Worm (Caenorhabditis elegans) whole organism, late embryonic: ENCODE data around the gene mom-2.

Experiments used
- C08G9.2 ChIP-seq: sonication (generic microtip); optimal IDR thresholded peaks from 2 replicates; lab custom pipeline; 2016; ENCODE audit warnings: mild to moderate bottlenecking, missing genetic modification characterization, moderate library complexity, missing compliant biosample characterization
- ama-1 ChIP-seq: fragments of 150-350 bp; optimal IDR thresholded peaks from 2 replicates; lab custom pipeline; 2014
- ceh-30 ChIP-seq: fragments of 150-350 bp; optimal IDR thresholded peaks from 2 replicates; lab custom pipeline; 2014; ENCODE audit warnings: missing biosample characterization, missing genetic modification characterization
- ceh-34 ChIP-seq: sonication (generic microtip); optimal IDR thresholded peaks from 2 replicates; lab custom pipeline; 2016; ENCODE audit warnings: mild to moderate bottlenecking, missing genetic modification characterization, missing compliant biosample characterization
- ets-4 ChIP-seq: sonication (generic microtip); optimal IDR thresholded peaks from 2 replicates; lab custom pipeline; 2016; ENCODE audit warnings: missing genetic modification characterization, missing compliant biosample characterization
- fkh-6 ChIP-seq: sonication (generic microtip); optimal IDR thresholded peaks from 2 replicates; lab custom pipeline; 2016; ENCODE audit warnings: missing genetic modification characterization, missing compliant biosample characterization
- nfya-1 ChIP-seq: sonication (generic microtip); optimal IDR thresholded peaks from 2 replicates; lab custom pipeline; 2017; ENCODE audit warnings: missing genetic modification characterization, mild to moderate bottlenecking, missing compliant biosample characterization, antibody characterized with exemption, moderate library complexity
- nhr-11 ChIP-seq: fragments of 150-350 bp; optimal IDR thresholded peaks from 2 replicates; lab custom pipeline; 2014; ENCODE audit warnings: missing biosample characterization, missing genetic modification characterization
- unc-55 ChIP-seq: sonication (generic microtip); optimal IDR thresholded peaks from 2 replicates; lab custom pipeline; 2017; ENCODE audit warnings: missing biosample characterization, missing genetic modification reagents, missing genetic modification characterization
- zip-5 ChIP-seq: sonication (generic microtip); optimal IDR thresholded peaks from 2 replicates; lab custom pipeline; 2016; ENCODE audit warnings: missing genetic modification characterization, missing compliant biosample characterization

DNA sequence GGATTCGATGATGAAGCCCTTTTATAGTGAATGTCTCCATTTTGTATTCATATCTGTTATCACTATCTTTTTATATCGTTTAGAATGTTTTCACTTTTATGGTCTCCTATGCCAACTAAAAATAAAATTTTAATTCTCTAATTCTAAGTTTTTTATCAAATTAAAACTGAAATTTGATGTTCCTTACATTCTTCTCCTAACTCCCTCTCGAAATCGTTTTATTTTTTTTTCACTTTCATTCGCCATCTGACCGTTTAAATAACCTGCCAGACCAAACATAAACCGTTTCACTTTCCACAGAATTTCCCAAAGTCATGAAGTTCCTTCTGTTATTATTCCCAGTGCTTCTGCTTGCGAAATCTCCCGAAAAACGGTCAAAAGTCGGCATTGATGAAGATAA lies 23.4 kb downstream of the mom-2 start, which contains the start of gene F52E1.5:
- TF ChIP-seq ama-1 (lab: Kevin White, UChicago) (no peak), nhr-11 (tag; lab: Kevin White, UChicago) (no peak), zip-5 (tag; lab: Kevin White, UChicago) (no peak), ceh-34 (tag; lab: Kevin White, UChicago) (no peak), unc-55 (no peak), ets-4 (no peak), ceh-30 (tag; lab: Kevin White, UChicago) (no peak), C08G9.2 (tag; lab: Kevin White, UChicago) (no peak), nfya-1 (tag; lab: Kevin White, UChicago) (no peak), fkh-6 (tag; lab: Kevin White, UChicago) (no peak)
